Fruit fly (Drosophila melanogaster): ENCODE measurements around the gene pll.
A peak's percentile ranks its signal among the peaks of the same experiment; 100 is the strongest.

Gene pll

dm6 chr3R:27208724-27209343 is 44.1 kb downstream of the pll start (continued):
- TF ChIP-seq Dek (tag; optimal IDR thresholded peaks at IDR 0.05) = no peak
- TF ChIP-seq Usf (GFP tag; optimal IDR thresholded peaks at IDR 0.05) = peak; percentile 5
- peak; percentile 5 for TF ChIP-seq Spps (tag; optimal IDR thresholded peaks at IDR 0.05)
- no peak for TF ChIP-seq Hsf (GFP tag; optimal IDR thresholded peaks at IDR 0.05)
- peak; percentile 9 for TF ChIP-seq Nf-YB (GFP tag; optimal IDR thresholded peaks at IDR 0.05)
- TF ChIP-seq Nf-YC (tag; optimal IDR thresholded peaks at IDR 0.05) = no peak
- TF ChIP-seq CG6254 (GFP tag; optimal IDR thresholded peaks at IDR 0.05) = no peak
- TF ChIP-seq CG12236 (GFP tag; optimal IDR thresholded peaks at IDR 0.05) = peak; percentile 45
- TF ChIP-seq CG11398 (GFP tag; optimal IDR thresholded peaks at IDR 0.05) = no peak
- TF ChIP-seq CG16779 (GFP tag; IDR thresholded peaks at IDR 0.05) = no peak
- no peak for TF ChIP-seq zen2 (GFP tag; IDR thresholded peaks at IDR 0.05; ENCODE audit: partially characterized antibody)
- TF ChIP-seq sug (tag; optimal IDR thresholded peaks at IDR 0.05) = no peak
- TF ChIP-seq fd102C (GFP tag; optimal IDR thresholded peaks at IDR 0.05) = peak; percentile 66
- TF ChIP-seq CG1792 (GFP tag; optimal IDR thresholded peaks at IDR 0.05) = no peak
- peak; percentile 1 for TF ChIP-seq CG10462 (GFP tag; optimal IDR thresholded peaks at IDR 0.05)
- TF ChIP-seq ash1 (GFP tag; optimal IDR thresholded peaks at IDR 0.05) = no peak
- no peak for TF ChIP-seq CG2199 (GFP tag; IDR thresholded peaks at IDR 0.05)
- TF ChIP-seq CG15696 (tag; optimal IDR thresholded peaks at IDR 0.05) = peak; percentile 73
- TF ChIP-seq CG3163 (GFP tag; optimal IDR thresholded peaks at IDR 0.05) = no peak
- TF ChIP-seq Blimp-1 (GFP tag; optimal IDR thresholded peaks at IDR 0.05) = peak; percentile 46
- TF ChIP-seq tap (tag; optimal IDR thresholded peaks at IDR 0.05) = peak; percentile 30
- no peak for TF ChIP-seq CG30431 (GFP tag; optimal IDR thresholded peaks at IDR 0.05)
- no peak for TF ChIP-seq ERR (GFP tag; optimal IDR thresholded peaks at IDR 0.05)
- TF ChIP-seq CG32532 (GFP tag; IDR thresholded peaks at IDR 0.05) = peak; percentile 38; the same call in 1 of the 2 replicates
- no peak for TF ChIP-seq amos (GFP tag; IDR thresholded peaks at IDR 0.05; ENCODE audit: partially characterized antibody)
- TF ChIP-seq Lpt (GFP tag; optimal IDR thresholded peaks at IDR 0.05) = no peak
- TF ChIP-seq CG2120 (GFP tag; optimal IDR thresholded peaks at IDR 0.05) = no peak
- no peak for TF ChIP-seq unc-4 (GFP tag; IDR thresholded peaks at IDR 0.05; ENCODE audit: partially characterized antibody)
- peak; percentile 60 for TF ChIP-seq CG1233 (GFP tag; optimal IDR thresholded peaks at IDR 0.05)
- TF ChIP-seq gce (GFP tag; IDR thresholded peaks at IDR 0.05) = peak; percentile 70; the same call in 1 of the 3 replicates
- TF ChIP-seq CG11093 (GFP tag; IDR thresholded peaks at IDR 0.05) = no peak
- no peak for TF ChIP-seq tna (GFP tag; IDR thresholded peaks at IDR 0.05; ENCODE audit: partially characterized antibody)
- peak; percentile 3 for TF ChIP-seq CG10979 (tag; optimal IDR thresholded peaks at IDR 0.05)
- no peak for TF ChIP-seq CG4424 (GFP tag; optimal IDR thresholded peaks at IDR 0.05)
- no peak for TF ChIP-seq sens-2 (GFP tag; IDR thresholded peaks at IDR 0.05)
- no peak for TF ChIP-seq dati (GFP tag; IDR thresholded peaks at IDR 0.05)
- no peak for TF ChIP-seq rib (GFP tag; IDR thresholded peaks at IDR 0.05)
- peak; percentile 43 for TF ChIP-seq CG16863 (GFP tag; optimal IDR thresholded peaks at IDR 0.05)
- TF ChIP-seq fd3F (GFP tag; optimal IDR thresholded peaks at IDR 0.05) = no peak
- TF ChIP-seq pan (optimal IDR thresholded peaks at IDR 0.05) = no peak
- TF ChIP-seq pan (GFP tag; optimal IDR thresholded peaks at IDR 0.05 in 1 of 2, IDR thresholded peaks at IDR 0.05 in 1 of 2) = peak in 1 of 2 experiments; percentile 60
- no peak for TF ChIP-seq Adf1 (GFP tag; IDR thresholded peaks at IDR 0.05)
- TF ChIP-seq E2f2 (GFP tag; IDR thresholded peaks at IDR 0.05) = 0 out of 2 replicates have a peak, but pooled peaks have one; percentile 10
- no peak for TF ChIP-seq Bteb2 (GFP tag; optimal IDR thresholded peaks at IDR 0.05)
- no peak for TF ChIP-seq CG6854 (GFP tag; optimal IDR thresholded peaks at IDR 0.05)
- TF ChIP-seq eyg (GFP tag; optimal IDR thresholded peaks at IDR 0.05) = no peak
- peak; percentile 15 for TF ChIP-seq ac (GFP tag; optimal IDR thresholded peaks at IDR 0.05)
- peak; percentile 64 for TF ChIP-seq CG12071 (GFP tag; optimal IDR thresholded peaks at IDR 0.05)
- TF ChIP-seq pum (GFP tag; optimal IDR thresholded peaks at IDR 0.05) = peak; percentile 17
- peak; percentile 4 for TF ChIP-seq unpg (GFP tag; optimal IDR thresholded peaks at IDR 0.05)
- no peak for TF ChIP-seq CG6689 (GFP tag; IDR thresholded peaks at IDR 0.05)

Data from whole organism, embryonic.